Worm (Caenorhabditis elegans) whole organism, early embryonic: ENCODE results near the gene T05A1.5.

Experiments used
- B0310.2 ChIP-seq: sonication (generic microtip); optimal IDR thresholded peaks from 2 replicates; lab custom pipeline; 2016; ENCODE audit warnings: mild to moderate bottlenecking, missing genetic modification characterization, missing compliant biosample characterization
- F13C5.2 ChIP-seq: sonication (generic microtip); optimal IDR thresholded peaks from 2 replicates; lab custom pipeline; 2017; ENCODE audit warnings: mild to moderate bottlenecking, missing genetic modification characterization, inconsistent platforms, missing compliant biosample characterization
- aly-1 ChIP-seq: sonication (generic microtip); optimal IDR thresholded peaks from 2 replicates; lab custom pipeline; 2016; ENCODE audit warnings: missing genetic modification characterization, missing compliant biosample characterization
- ama-1 ChIP-seq: fragments of 150-350 bp; optimal IDR thresholded peaks from 2 replicates; lab custom pipeline; 2014
- ceh-13 ChIP-seq: fragments of 200-800 bp; sonication (Bioruptor generic); optimal IDR thresholded peaks from 2 replicates; lab custom pipeline; 2018; ENCODE audit warnings: mild to moderate bottlenecking, missing genetic modification characterization, missing compliant biosample characterization
- ceh-36 ChIP-seq: sonication (generic microtip); optimal IDR thresholded peaks from 2 replicates; lab custom pipeline; 2016; ENCODE audit warnings: missing genetic modification characterization, inconsistent platforms, missing compliant biosample characterization
- ets-7 ChIP-seq: sonication (generic microtip); optimal IDR thresholded peaks from 2 replicates; lab custom pipeline; 2016; ENCODE audit warnings: missing genotype, missing genetic modification characterization, missing compliant biosample characterization
- flt-1 ChIP-seq: fragments of 200-800 bp; sonication (Bioruptor generic); IDR thresholded peaks from 2 replicates; pipeline ENCODE4 v1.3.6; 2022; ENCODE audit warnings: missing genetic modification characterization, missing compliant biosample characterization
- hmbx-1 ChIP-seq: sonication (generic microtip); optimal IDR thresholded peaks from 2 replicates; lab custom pipeline; 2016; ENCODE audit warnings: mild to moderate bottlenecking, missing genetic modification characterization, missing compliant biosample characterization
- hmg-4 ChIP-seq: fragments of 200-800 bp; sonication (Bioruptor generic); optimal IDR thresholded peaks from 2 replicates; lab custom pipeline; 2018; ENCODE audit warnings: mild to moderate bottlenecking, missing genetic modification characterization, missing compliant biosample characterization
- hnd-1 ChIP-seq: sonication (generic microtip); optimal IDR thresholded peaks from 2 replicates; lab custom pipeline; 2016; ENCODE audit warnings: missing genetic modification characterization, missing compliant biosample characterization
- pes-1 ChIP-seq: fragments of 200-800 bp; sonication (Bioruptor generic); IDR thresholded peaks from 2 replicates; pipeline ENCODE4 v1.3.6; 2022; ENCODE audit warnings: missing genetic modification reagents, missing genetic modification characterization, missing compliant biosample characterization
- scrt-1 ChIP-seq: fragments of 200-800 bp; sonication (Bioruptor generic); IDR thresholded peaks from 2 replicates; pipeline ENCODE4 v1.3.6; 2022; ENCODE audit warnings: missing genetic modification characterization, missing compliant biosample characterization
- sea-1 ChIP-seq: fragments of 200-800 bp; sonication (Bioruptor generic); conservative IDR thresholded peaks from 2 replicates; pipeline ENCODE4 v1.3.6; 2022; ENCODE audit warnings: missing genetic modification characterization, missing compliant biosample characterization
- tbx-11 ChIP-seq: fragments of 200-800 bp; sonication (Bioruptor generic); IDR thresholded peaks from 2 replicates; pipeline ENCODE4 v1.3.6; 2022; ENCODE audit warnings: missing genetic modification characterization, missing compliant biosample characterization
- tbx-37 ChIP-seq: fragments of 200-800 bp; sonication (Bioruptor generic); conservative IDR thresholded peaks from 2 replicates; pipeline ENCODE4 v1.3.6; 2022; ENCODE audit warnings: missing genetic modification reagents, missing genetic modification characterization, missing compliant biosample characterization
- tra-4 ChIP-seq: sonication (generic microtip); optimal IDR thresholded peaks from 2 replicates; lab custom pipeline; 2017; ENCODE audit warnings: missing genetic modification characterization, missing compliant biosample characterization

The T05A1.5 gene

DNA sequence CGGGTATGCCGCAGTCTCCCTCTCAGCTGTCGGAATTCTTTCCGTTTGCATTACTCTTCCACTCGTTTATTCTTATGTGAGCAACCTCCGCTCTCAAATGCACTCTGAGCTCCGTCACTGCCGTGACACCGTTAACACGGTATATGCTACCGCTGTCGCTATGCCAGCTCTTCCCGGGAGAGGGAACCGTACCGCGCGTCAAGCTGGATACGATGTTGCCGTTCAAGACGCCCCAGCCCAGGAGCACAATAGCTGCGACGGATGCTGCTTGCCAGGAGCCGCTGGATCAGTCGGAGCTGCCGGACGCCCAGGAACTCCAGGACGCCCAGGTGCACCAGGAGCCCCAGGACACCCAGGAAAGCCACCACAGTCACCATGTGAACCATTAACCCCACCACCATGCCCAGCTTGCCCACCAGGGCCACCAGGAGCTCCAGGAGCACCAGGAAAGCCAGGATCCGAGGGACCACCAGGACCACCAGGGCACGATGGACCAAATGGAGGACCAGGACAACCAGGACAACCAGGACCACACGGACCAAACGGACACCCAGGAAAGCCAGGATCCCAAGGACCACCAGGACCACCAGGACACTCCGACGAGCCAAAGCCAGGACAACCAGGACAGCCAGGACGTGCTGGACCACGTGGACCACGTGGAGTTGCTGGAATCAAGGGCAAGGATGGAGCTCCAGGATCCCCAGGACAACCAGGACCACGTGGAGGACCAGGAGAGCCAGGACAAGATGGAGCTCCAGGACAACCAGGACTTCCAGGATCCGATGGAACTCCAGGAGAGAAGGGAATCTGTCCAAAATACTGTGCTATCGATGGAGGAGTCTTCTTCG is 17.7 kb downstream of the T05A1.5 start:
- no peak for TF ChIP-seq tbx-11
- peak; percentile 33 for TF ChIP-seq aly-1 (tag; lab: Kevin White, UChicago)

DNA sequence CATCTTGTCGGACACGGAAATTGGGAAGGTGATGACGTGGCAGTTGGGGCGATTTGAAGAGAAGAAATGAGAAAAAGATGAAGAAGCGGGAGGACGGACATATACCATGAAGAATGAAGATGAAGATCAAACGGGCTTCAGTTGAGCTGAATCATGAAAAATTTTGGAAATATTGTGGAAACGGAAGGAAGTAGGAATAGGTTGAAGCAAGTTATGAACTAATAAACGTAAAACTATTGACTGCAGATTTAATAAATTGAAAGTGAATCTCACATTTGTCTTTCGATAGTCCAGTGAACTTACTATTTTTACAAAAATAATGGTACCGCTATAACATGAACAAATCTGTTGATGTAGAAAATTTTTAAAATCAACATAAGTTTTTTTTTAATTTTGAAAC is 20.4 kb downstream of the T05A1.5 start, which contains the start of gene lron-14:
Gene lron-14 (minus strand): TSS at position 101 of the 400 bp plus-strand sequence.
- TF ChIP-seq aly-1 (tag; lab: Kevin White, UChicago) (no peak), scrt-1 (no peak), sea-1 (GFP tag; lab: Robert Waterston, UW) (no peak), ceh-13 (GFP tag; lab: Kevin White, UChicago) (no peak), flt-1 (GFP tag; lab: Robert Waterston, UW) (no peak), F13C5.2 (tag; lab: Kevin White, UChicago) (no peak), ets-7 (no peak), ceh-36 (tag; lab: Kevin White, UChicago) (no peak), ama-1 (lab: Kevin White, UChicago) (no peak), B0310.2 (tag; lab: Kevin White, UChicago) (no peak)

DNA sequence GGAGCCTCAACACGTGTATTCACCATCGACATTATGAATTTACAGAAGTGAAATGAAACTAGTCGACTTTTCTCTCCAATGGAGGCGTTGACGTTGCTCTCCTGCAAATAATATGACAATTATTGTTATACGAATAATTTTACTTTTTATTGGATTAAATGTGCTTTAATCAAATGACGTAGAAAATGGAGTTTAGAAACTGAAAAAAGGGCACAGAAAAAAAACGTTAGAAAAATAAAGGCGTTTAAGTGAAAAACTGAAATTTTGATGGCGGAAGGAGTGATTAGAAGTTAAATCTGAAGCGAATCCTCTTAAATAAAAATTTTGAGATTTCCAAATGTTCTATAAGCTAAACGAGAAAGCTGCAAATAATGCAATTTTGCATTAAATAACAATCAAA is 33.9 kb downstream of the T05A1.5 start, which contains the start of gene npr-2:
Gene npr-2 (minus strand): TSS at position 101 of the 400 bp plus-strand sequence.
- TF ChIP-seq tra-4 (tag; lab: Kevin White, UChicago), result no peak
- TF ChIP-seq hnd-1, result no peak
- no peak for TF ChIP-seq hmbx-1
- no peak for TF ChIP-seq aly-1 (tag; lab: Kevin White, UChicago)
- no peak for TF ChIP-seq scrt-1

DNA sequence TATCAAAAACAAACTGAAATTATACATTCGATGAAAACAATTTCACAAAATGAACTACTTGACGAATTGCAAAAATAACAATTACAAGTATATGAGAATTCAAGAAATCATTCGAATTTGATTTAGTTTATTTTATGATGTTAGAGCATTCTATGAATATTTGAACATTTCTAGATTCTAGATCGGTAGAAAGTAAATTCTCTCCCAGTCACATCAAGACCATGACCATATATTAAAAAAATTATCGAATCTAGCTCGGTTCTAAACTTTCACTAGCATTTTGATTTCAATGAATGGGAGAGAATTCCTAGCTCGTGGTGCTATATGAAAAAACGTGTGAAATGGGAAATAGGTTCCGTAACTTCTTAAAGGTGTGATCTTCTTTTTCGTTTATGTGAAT is 38.3 kb downstream of the T05A1.5 start:
- TF ChIP-seq B0310.2 (tag; lab: Kevin White, UChicago), result no peak
- no peak for TF ChIP-seq ceh-13 (GFP tag; lab: Kevin White, UChicago)
- no peak for TF ChIP-seq ceh-36 (tag; lab: Kevin White, UChicago)
- no peak for TF ChIP-seq pes-1
- no peak for TF ChIP-seq tbx-11
- TF ChIP-seq sea-1 (GFP tag; lab: Robert Waterston, UW), result no peak
- TF ChIP-seq scrt-1, result no peak
- no peak for TF ChIP-seq tbx-37 (GFP tag; lab: Robert Waterston, UW)
- no peak for TF ChIP-seq tra-4 (tag; lab: Kevin White, UChicago)
- no peak for TF ChIP-seq F13C5.2 (tag; lab: Kevin White, UChicago)
- TF ChIP-seq aly-1 (tag; lab: Kevin White, UChicago), result no peak
- TF ChIP-seq hnd-1, result no peak
- TF ChIP-seq hmbx-1, result no peak
- no peak for TF ChIP-seq ets-7
- no peak for TF ChIP-seq hmg-4 (GFP tag; lab: Kevin White, UChicago)
- no peak for TF ChIP-seq ama-1 (lab: Kevin White, UChicago)
- no peak for TF ChIP-seq flt-1 (GFP tag; lab: Robert Waterston, UW)

DNA sequence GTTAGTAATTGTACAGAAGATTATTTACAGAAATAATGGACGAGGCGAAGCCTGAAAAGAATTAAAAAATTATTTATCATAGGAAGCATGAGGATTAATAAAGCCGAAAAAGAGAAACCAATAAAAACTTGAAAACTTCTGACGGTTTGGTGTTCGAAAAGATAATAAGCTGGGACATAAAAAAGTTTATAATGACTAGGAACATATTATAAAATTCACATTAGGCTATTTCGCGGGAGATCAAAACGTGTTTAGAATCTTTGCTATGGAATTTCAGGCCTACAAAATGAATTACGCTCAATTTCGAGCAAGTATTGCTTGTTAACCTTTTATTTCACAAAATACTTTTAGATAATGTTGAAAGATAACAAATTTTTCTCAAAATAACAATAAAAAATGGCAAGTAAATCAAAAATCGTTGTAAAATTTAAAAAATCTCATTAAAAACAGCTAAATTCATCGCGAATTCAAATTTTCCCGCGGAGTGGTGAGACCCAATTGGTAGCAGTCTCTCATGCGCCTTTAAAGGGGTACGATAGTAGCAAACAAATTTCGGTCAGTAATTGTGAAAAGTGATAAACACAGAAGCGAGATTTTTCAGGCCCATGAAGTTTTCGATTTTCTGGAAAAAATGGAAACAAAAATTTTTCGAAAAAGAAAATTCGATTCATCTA is 42.8 kb downstream of the T05A1.5 start, which contains the start of gene trcs-1:
Gene trcs-1 (minus strand): TSS at position 51 of the 674 bp plus-strand sequence.
- TF ChIP-seq tra-4 (tag; lab: Kevin White, UChicago) (no peak), ceh-13 (GFP tag; lab: Kevin White, UChicago) (no peak), scrt-1 (no peak), flt-1 (GFP tag; lab: Robert Waterston, UW) (no peak), aly-1 (tag; lab: Kevin White, UChicago) (no peak), B0310.2 (tag; lab: Kevin White, UChicago) (no peak), hmg-4 (GFP tag; lab: Kevin White, UChicago) (no peak), ceh-36 (tag; lab: Kevin White, UChicago) (no peak)

DNA sequence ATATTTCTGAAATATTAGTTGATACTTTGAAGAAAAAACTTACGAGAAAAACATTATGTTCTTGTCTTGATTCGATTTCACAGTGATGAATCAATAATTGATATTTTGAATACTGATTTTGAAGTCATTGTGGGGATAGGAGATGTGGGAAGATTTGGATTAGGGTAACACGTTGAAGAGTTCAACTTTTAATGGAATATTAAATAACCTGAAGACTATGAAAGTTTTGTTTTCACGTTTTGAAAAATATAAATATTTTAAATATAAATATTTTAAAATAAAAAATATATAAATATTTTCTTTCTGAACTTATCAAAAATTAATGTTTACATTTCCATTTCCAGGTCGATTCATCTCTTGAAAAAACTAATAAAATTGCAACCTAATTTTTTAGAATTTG is 46.3 kb downstream of the T05A1.5 start, which contains the start of gene pei-1:
Gene pei-1 (minus strand): TSS at position 101 of the 400 bp plus-strand sequence.
- no peak for TF ChIP-seq flt-1 (GFP tag; lab: Robert Waterston, UW)
- no peak for TF ChIP-seq ama-1 (lab: Kevin White, UChicago)
- TF ChIP-seq aly-1 (tag; lab: Kevin White, UChicago), result no peak
- TF ChIP-seq sea-1 (GFP tag; lab: Robert Waterston, UW), result no peak
- TF ChIP-seq tbx-37 (GFP tag; lab: Robert Waterston, UW), result no peak
- TF ChIP-seq tra-4 (tag; lab: Kevin White, UChicago), result no peak
- TF ChIP-seq ceh-36 (tag; lab: Kevin White, UChicago), result no peak
- TF ChIP-seq scrt-1, result no peak
- no peak for TF ChIP-seq ceh-13 (GFP tag; lab: Kevin White, UChicago)
- TF ChIP-seq hnd-1, result no peak
- no peak for TF ChIP-seq hmg-4 (GFP tag; lab: Kevin White, UChicago)
- no peak for TF ChIP-seq tbx-11

DNA sequence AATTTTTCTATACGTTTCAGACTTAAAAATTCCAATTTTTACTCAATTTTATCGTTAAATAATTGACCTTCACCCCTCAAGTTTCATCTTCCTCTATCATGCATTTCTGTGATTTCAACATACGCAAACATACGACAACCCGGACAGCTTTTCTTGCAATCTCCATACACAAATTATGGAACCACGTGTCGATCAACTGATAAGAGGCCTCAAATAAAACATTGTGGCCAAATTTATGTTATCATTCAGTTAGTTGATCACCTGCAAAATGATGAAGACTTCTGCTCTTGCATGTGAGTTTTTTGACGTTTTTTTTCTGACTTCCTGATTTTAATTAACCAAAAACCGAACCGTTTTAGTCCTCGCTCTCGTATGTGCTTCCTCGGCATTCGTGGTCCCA is 47.4 kb downstream of the T05A1.5 start, which contains the start of gene spp-18:
Gene spp-18 (plus strand): TSS at position 257 of the 400 bp plus-strand sequence.
- TF ChIP-seq hnd-1, result no peak
- no peak for TF ChIP-seq aly-1 (tag; lab: Kevin White, UChicago)
- no peak for TF ChIP-seq ama-1 (lab: Kevin White, UChicago)
- TF ChIP-seq flt-1 (GFP tag; lab: Robert Waterston, UW), result no peak
- no peak for TF ChIP-seq scrt-1
- no peak for TF ChIP-seq tra-4 (tag; lab: Kevin White, UChicago)
- TF ChIP-seq ceh-36 (tag; lab: Kevin White, UChicago), result no peak
- TF ChIP-seq ets-7, result no peak
- no peak for TF ChIP-seq ceh-13 (GFP tag; lab: Kevin White, UChicago)
- no peak for TF ChIP-seq tbx-37 (GFP tag; lab: Robert Waterston, UW)
- no peak for TF ChIP-seq sea-1 (GFP tag; lab: Robert Waterston, UW)
- TF ChIP-seq F13C5.2 (tag; lab: Kevin White, UChicago), result no peak
